Worm (Caenorhabditis elegans) whole organism, L2 larva: Measurements from ENCODE around the gene K10C2.6.

Experiments used
- C34F6.9 ChIP-seq: fragments of 150-350 bp; optimal IDR thresholded peaks from 2 replicates; lab custom pipeline; 2014; ENCODE audit warnings: missing biosample characterization, missing genetic modification characterization
- F13H6.1 ChIP-seq: sonication (generic microtip); optimal IDR thresholded peaks from 2 replicates; lab custom pipeline; 2016; ENCODE audit warnings: missing genetic modification characterization, missing compliant biosample characterization
- R02D3.7 ChIP-seq: fragments of 150-350 bp; optimal IDR thresholded peaks from 2 replicates; lab custom pipeline; 2014; ENCODE audit warnings: missing biosample characterization, missing genetic modification characterization
- Y55F3AM.14 ChIP-seq: fragments of 200-800 bp; sonication (Bioruptor generic); optimal IDR thresholded peaks from 2 replicates; lab custom pipeline; 2018; ENCODE audit warnings: mild to moderate bottlenecking, missing genetic modification characterization, missing compliant biosample characterization
- ZK546.5 ChIP-seq: sonication (generic microtip); optimal IDR thresholded peaks from 2 replicates; lab custom pipeline; 2017; ENCODE audit warnings: missing biosample characterization, missing genetic modification characterization
- alr-1 ChIP-seq: fragments of 150-350 bp; optimal IDR thresholded peaks from 2 replicates; lab custom pipeline; 2014; ENCODE audit warnings: missing biosample characterization, missing genetic modification characterization
- aly-2 ChIP-seq: fragments of 150-350 bp; optimal IDR thresholded peaks from 2 replicates; lab custom pipeline; 2014; ENCODE audit warnings: missing biosample characterization, missing genetic modification characterization
- blmp-1 ChIP-seq: sonication (generic microtip); optimal IDR thresholded peaks from 2 replicates; lab custom pipeline; 2017; ENCODE audit warnings: missing genetic modification characterization, mild to moderate bottlenecking, missing compliant biosample characterization, antibody characterized with exemption, moderate library complexity; ENCODE audit not compliant: insufficient read depth
- ceh-16 ChIP-seq: fragments of 150-350 bp; optimal IDR thresholded peaks from 2 replicates; lab custom pipeline; 2014; ENCODE audit warnings: missing biosample characterization, missing genetic modification characterization
- ceh-82 ChIP-seq: fragments of 150-350 bp; optimal IDR thresholded peaks from 2 replicates; lab custom pipeline; 2014; ENCODE audit warnings: missing biosample characterization, missing genetic modification characterization
- crh-2 ChIP-seq: sonication (generic microtip); optimal IDR thresholded peaks from 2 replicates; lab custom pipeline; 2017; ENCODE audit warnings: missing biosample characterization, missing genetic modification characterization
- fos-1 ChIP-seq: fragments of 150-350 bp; optimal IDR thresholded peaks from 2 replicates; lab custom pipeline; 2014; ENCODE audit warnings: missing biosample characterization, missing genetic modification characterization
- lin-11 ChIP-seq: fragments of 150-350 bp; sonication (generic microtip); optimal IDR thresholded peaks from 2 replicates; lab custom pipeline; 2014; ENCODE audit warnings: missing biosample characterization, missing genetic modification characterization, inconsistent platforms, mixed read lengths
- lin-13 ChIP-seq: fragments of 150-350 bp; optimal IDR thresholded peaks from 2 replicates; lab custom pipeline; 2014; ENCODE audit warnings: missing biosample characterization, missing genetic modification reagents, missing genetic modification characterization
- mab-5 ChIP-seq: fragments of 150-350 bp; optimal IDR thresholded peaks from 2 replicates; lab custom pipeline; 2014; ENCODE audit warnings: missing biosample characterization, missing genetic modification characterization
- nhr-11 ChIP-seq: fragments of 150-350 bp; optimal IDR thresholded peaks from 2 replicates; lab custom pipeline; 2014; ENCODE audit warnings: missing biosample characterization, missing genetic modification characterization
- nhr-129 ChIP-seq: fragments of 150-350 bp; optimal IDR thresholded peaks from 2 replicates; lab custom pipeline; 2014; ENCODE audit warnings: missing biosample characterization, missing genetic modification characterization
- nhr-21 ChIP-seq: fragments of 150-350 bp; optimal IDR thresholded peaks from 2 replicates; lab custom pipeline; 2014; ENCODE audit warnings: missing biosample characterization, missing genetic modification characterization
- nhr-237 ChIP-seq: fragments of 150-350 bp; optimal IDR thresholded peaks from 2 replicates; lab custom pipeline; 2014; ENCODE audit warnings: missing biosample characterization, missing genetic modification characterization
- nhr-25 ChIP-seq: fragments of 150-350 bp; sonication (generic microtip); optimal IDR thresholded peaks from 3 replicates; lab custom pipeline; 2014; ENCODE audit warnings: missing biosample characterization, missing genetic modification characterization
- nhr-77 ChIP-seq: fragments of 150-350 bp; optimal IDR thresholded peaks from 2 replicates; lab custom pipeline; 2014; ENCODE audit warnings: missing biosample characterization, missing genetic modification characterization
- peb-1 ChIP-seq: fragments of 150-350 bp; optimal IDR thresholded peaks from 2 replicates; lab custom pipeline; 2014; ENCODE audit warnings: missing biosample characterization, missing genetic modification characterization
- sem-4 ChIP-seq: fragments of 150-350 bp; optimal IDR thresholded peaks from 2 replicates; lab custom pipeline; 2014; ENCODE audit warnings: missing biosample characterization, missing genetic modification reagents, missing genetic modification characterization
- skn-1 ChIP-seq: sonication (generic microtip); optimal IDR thresholded peaks from 2 replicates; lab custom pipeline; 2017; ENCODE audit warnings: missing biosample characterization, missing genetic modification characterization
- sma-9 ChIP-seq, 2 experiments: fragments of 150-350 bp in 1 of 2; sonication (generic microtip) in 1 of 2; optimal IDR thresholded peaks; 2 replicates each; lab custom pipeline; 2014 to 2016; ENCODE audit warnings: missing genetic modification characterization in 2 of 2, mild to moderate bottlenecking in 1 of 2, missing biosample characterization in 1 of 2, missing compliant biosample characterization in 1 of 2, missing genetic modification reagents in 1 of 2, moderate library complexity in 1 of 2
- snpc-4 ChIP-seq: fragments of 150-350 bp; optimal IDR thresholded peaks from 2 replicates; lab custom pipeline; 2014; ENCODE audit warnings: missing biosample characterization, missing genetic modification characterization
- unc-39 ChIP-seq: fragments of 150-350 bp; optimal IDR thresholded peaks from 2 replicates; lab custom pipeline; 2014; ENCODE audit warnings: missing biosample characterization, missing genetic modification characterization
- unc-55 ChIP-seq: fragments of 150-350 bp; sonication (generic microtip); optimal IDR thresholded peaks from 3 replicates; lab custom pipeline; 2014; ENCODE audit warnings: missing biosample characterization, missing genetic modification reagents, missing genetic modification characterization
- zag-1 ChIP-seq: fragments of 150-350 bp; optimal IDR thresholded peaks from 2 replicates; lab custom pipeline; 2014; ENCODE audit warnings: missing biosample characterization, missing genetic modification characterization
- ztf-11 ChIP-seq: sonication (generic microtip); optimal IDR thresholded peaks from 2 replicates; lab custom pipeline; 2017; ENCODE audit warnings: missing biosample characterization, missing genetic modification characterization

K10C2.6 gene

ce11 chrX:6416357-6417087 is 34.7 kb upstream of the K10C2.6 start, which contains the start of gene T22E5.6:
TSS of gene T22E5.6 (minus strand) at chrX:6416407.
- no peak for TF ChIP-seq nhr-77
- TF ChIP-seq nhr-129 (tag; lab: Kevin White, UChicago): peak; percentile 52
- no peak for TF ChIP-seq alr-1 (tag; lab: Kevin White, UChicago)
- peak; percentile 5 for TF ChIP-seq blmp-1 (tag; lab: Kevin White, UChicago)
- no peak for TF ChIP-seq unc-55 (GFP tag; lab: Kevin White, UChicago)

- TF ChIP-seq blmp-1 (tag; lab: Kevin White, UChicago) (no peak), peb-1 (no peak), snpc-4 (tag; lab: Kevin White, UChicago) (no peak), alr-1 (tag; lab: Kevin White, UChicago) (no peak), lin-11 (tag; lab: Kevin White, UChicago) (no peak), Y55F3AM.14 (no peak), ztf-11 (tag; lab: Kevin White, UChicago) (no peak)
- TF ChIP-seq, all 48 proteins: peak for 0
Measured at ce11 chrX:6419113-6419512, 32.1 kb upstream of the K10C2.6 start.

ce11 chrX:6420681-6421080 is 30.6 kb upstream of the K10C2.6 start, which contains the start of gene K10C2.12:
TSS of gene K10C2.12 (minus strand) at chrX:6420781.
- TF ChIP-seq nhr-77: no peak
- no peak for TF ChIP-seq ceh-82 (tag; lab: Kevin White, UChicago)
- TF ChIP-seq sma-9 (GFP tag; optimal IDR thresholded peaks at IDR 0.05; lab: Kevin White, UChicago): no peak
- TF ChIP-seq sma-9 (tag; optimal IDR thresholded peaks at IDR 0.05; lab: Kevin White, UChicago): no peak
- no peak for TF ChIP-seq skn-1 (tag; lab: Kevin White, UChicago)
- TF ChIP-seq mab-5: no peak

- TF ChIP-seq crh-2 (tag; lab: Kevin White, UChicago) (peak; percentile 49), fos-1 (tag; lab: Kevin White, UChicago) (peak; percentile 77), F13H6.1 (tag; lab: Kevin White, UChicago) (peak; percentile 27), nhr-129 (tag; lab: Kevin White, UChicago) (peak; percentile 28), sma-9 (GFP tag; optimal IDR thresholded peaks at IDR 0.05; lab: Kevin White, UChicago) (peak; percentile 55), sma-9 (tag; optimal IDR thresholded peaks at IDR 0.05; lab: Kevin White, UChicago) (no peak), ZK546.5 (tag; lab: Kevin White, UChicago) (no peak), nhr-25 (tag; lab: Kevin White, UChicago) (no peak)
- TF ChIP-seq, all 48 proteins: peak for 5
Measured at ce11 chrX:6427147-6427546, 24.1 kb upstream of the K10C2.6 start.

- TF ChIP-seq C34F6.9 (tag; lab: Kevin White, UChicago) (no peak), F13H6.1 (tag; lab: Kevin White, UChicago) (no peak), aly-2 (tag; lab: Kevin White, UChicago) (no peak), nhr-11 (tag; lab: Kevin White, UChicago) (no peak), lin-13 (GFP tag; lab: Kevin White, UChicago) (no peak), peb-1 (no peak), R02D3.7 (tag; lab: Kevin White, UChicago) (no peak), lin-11 (tag; lab: Kevin White, UChicago) (no peak), ceh-16 (tag; lab: Kevin White, UChicago) (no peak), sem-4 (no peak), nhr-237 (no peak), unc-39 (tag; lab: Kevin White, UChicago) (no peak), ceh-82 (tag; lab: Kevin White, UChicago) (no peak), zag-1 (no peak), nhr-21 (tag; lab: Kevin White, UChicago) (no peak), fos-1 (tag; lab: Kevin White, UChicago) (peak; percentile 62), sma-9 (GFP tag; optimal IDR thresholded peaks at IDR 0.05; lab: Kevin White, UChicago) (peak; percentile 17), sma-9 (tag; optimal IDR thresholded peaks at IDR 0.05; lab: Kevin White, UChicago) (no peak)
Measured at ce11 chrX:6429552-6429951, 21.7 kb upstream of the K10C2.6 start.

- TF ChIP-seq fos-1 (tag; lab: Kevin White, UChicago) (peak; percentile 7), nhr-129 (tag; lab: Kevin White, UChicago) (no peak)
- TF ChIP-seq, all 48 proteins: peak for 1
Measured at ce11 chrX:6430510-6430909, 20.7 kb upstream of the K10C2.6 start, which contains the start of gene ctsa-2. TSS of gene ctsa-2 (minus strand) at chrX:6430610.
